Fruit fly (Drosophila melanogaster) S2 (cell line): ENCODE results near the gene Eip93F.

Source experiments
- CG8478 ChIP-seq: fragments of >200 bp; optimal IDR thresholded peaks from 2 replicates; lab custom pipeline; 2018
- CTCF ChIP-seq, 2 experiments: fragments of >200 bp; optimal IDR thresholded peaks; 2 replicates each; lab custom pipeline; 2018

Gene Eip93F

dm6 chr3R:21931346-21931745 is 17.6 kb upstream of the Eip93F start:
- TF ChIP-seq CG8478 (lab: Kevin White, UChicago), result no peak
- no peak for TF ChIP-seq CTCF (optimal IDR thresholded peaks at IDR 0.05; lab: Kevin White, UChicago)

- no peak for TF ChIP-seq CG8478 (lab: Kevin White, UChicago)
- no peak for TF ChIP-seq CTCF (optimal IDR thresholded peaks at IDR 0.05; lab: Kevin White, UChicago)
Measured at dm6 chr3R:21933952-21934351, 15.0 kb upstream of the Eip93F start.

- TF ChIP-seq CTCF (optimal IDR thresholded peaks at IDR 0.05; lab: Kevin White, UChicago) (no peak), CG8478 (lab: Kevin White, UChicago) (no peak)
Measured at dm6 chr3R:21935191-21935590, 13.7 kb upstream of the Eip93F start.

- no peak for TF ChIP-seq CG8478 (lab: Kevin White, UChicago)
- no peak for TF ChIP-seq CTCF (optimal IDR thresholded peaks at IDR 0.05; lab: Kevin White, UChicago)
Measured at dm6 chr3R:21937075-21937950, 11.6 kb upstream of the Eip93F start.

- TF ChIP-seq CTCF (optimal IDR thresholded peaks at IDR 0.05; lab: Kevin White, UChicago), result no peak
- TF ChIP-seq CG8478 (lab: Kevin White, UChicago), result no peak
Measured at dm6 chr3R:21937951-21938286, 11.0 kb upstream of the Eip93F start.

- no peak for TF ChIP-seq CTCF (optimal IDR thresholded peaks at IDR 0.05; lab: Kevin White, UChicago)
Measured at dm6 chr3R:21938464-21939095, 10.3 kb upstream of the Eip93F start.

- TF ChIP-seq CTCF (optimal IDR thresholded peaks at IDR 0.05; lab: Kevin White, UChicago), result no peak
- no peak for TF ChIP-seq CG8478 (lab: Kevin White, UChicago)
Measured at dm6 chr3R:21939110-21939509, 9.8 kb upstream of the Eip93F start.

- TF ChIP-seq CTCF (optimal IDR thresholded peaks at IDR 0.05; lab: Kevin White, UChicago) (no peak), CG8478 (lab: Kevin White, UChicago) (no peak)
Measured at dm6 chr3R:21940172-21940571, 8.7 kb upstream of the Eip93F start.

- no peak for TF ChIP-seq CG8478 (lab: Kevin White, UChicago)
- TF ChIP-seq CTCF (optimal IDR thresholded peaks at IDR 0.05; lab: Kevin White, UChicago), result no peak
Measured at dm6 chr3R:21940884-21941390, 8.0 kb upstream of the Eip93F start.

dm6 chr3R:21941426-21941924 is 7.4 kb upstream of the Eip93F start:
- no peak for TF ChIP-seq CG8478 (lab: Kevin White, UChicago)
- TF ChIP-seq CTCF (optimal IDR thresholded peaks at IDR 0.05; lab: Kevin White, UChicago), result no peak

dm6 chr3R:21943982-21944627 is 4.8 kb upstream of the Eip93F start:
- TF ChIP-seq CTCF (optimal IDR thresholded peaks at IDR 0.05; lab: Kevin White, UChicago), result no peak
- TF ChIP-seq CG8478 (lab: Kevin White, UChicago), result no peak

dm6 chr3R:21944666-21945065 is 4.2 kb upstream of the Eip93F start:
- no peak for TF ChIP-seq CG8478 (lab: Kevin White, UChicago)
- no peak for TF ChIP-seq CTCF (optimal IDR thresholded peaks at IDR 0.05; lab: Kevin White, UChicago)

dm6 chr3R:21945754-21946153 is 3.2 kb upstream of the Eip93F start:
- TF ChIP-seq CG8478 (lab: Kevin White, UChicago), result no peak
- TF ChIP-seq CTCF (optimal IDR thresholded peaks at IDR 0.05; lab: Kevin White, UChicago), result no peak

dm6 chr3R:21948081-21948480 is 833 bp upstream of the Eip93F start:
- TF ChIP-seq CG8478 (lab: Kevin White, UChicago), result no peak
- TF ChIP-seq CTCF (optimal IDR thresholded peaks at IDR 0.05; lab: Kevin White, UChicago), result no peak

- TF ChIP-seq CTCF (optimal IDR thresholded peaks at IDR 0.05; lab: Kevin White, UChicago) (no peak), CG8478 (lab: Kevin White, UChicago) (no peak)
Measured at dm6 chr3R:21949561-21949862, 598 bp downstream of the Eip93F start.
